Worm (Caenorhabditis elegans): ENCODE measurements around the gene R09E10.5.
A peak's percentile ranks its signal among the peaks of the same experiment; 100 is the strongest.

ce11 chrIV:10281482-10281881 lies 20.6 kb downstream of the R09E10.5 start, which contains the start of gene thk-1:
- TF ChIP-seq nhr-77 (tag; optimal IDR thresholded peaks at IDR 0.05) (no peak), T20F7.1 (GFP tag; optimal IDR thresholded peaks at IDR 0.05) (no peak), mxl-2 (GFP tag; conservative IDR thresholded peaks at IDR 0.05) (no peak), unc-62 (GFP tag; optimal IDR thresholded peaks at IDR 0.05 in 1 of 2) (peak in 1 of 2 experiments; percentile 49), unc-62 (tag; optimal IDR thresholded peaks at IDR 0.05) (no peak), dpl-1 (GFP tag; optimal IDR thresholded peaks at IDR 0.05) (no peak)
